Worm (Caenorhabditis elegans): ENCODE results near the gene srb-5.

Gene srb-5

ce11 chrII:5163283-5163682, at the start of gene srb-5:
Gene srb-5, minus strand, starts transcription at chrII:5163383.
- no peak for TF ChIP-seq lag-1 (GFP tag; IDR thresholded peaks at IDR 0.05)

ce11 chrII:5212675-5213074, 49.5 kb upstream of the srb-5 start, which contains the start of gene C34F11.1:
Gene C34F11.1, plus strand, starts transcription at chrII:5212975.
- TF ChIP-seq ceh-91 (GFP tag; IDR thresholded peaks at IDR 0.05) (no peak), cebp-1 (GFP tag; IDR thresholded peaks at IDR 0.05) (no peak), cebp-1 (tag; optimal IDR thresholded peaks at IDR 0.05) (no peak), snpc-4 (GFP tag; optimal IDR thresholded peaks at IDR 0.05) (no peak), snpc-4 (tag; optimal IDR thresholded peaks at IDR 0.05) (no peak), B0019.2 (GFP tag; conservative IDR thresholded peaks at IDR 0.05) (no peak), mel-28 (tag; optimal IDR thresholded peaks at IDR 0.05; ENCODE audit: borderline replicate concordance) (no peak), efl-1 (GFP tag; optimal IDR thresholded peaks at IDR 0.05) (no peak), pha-4 (tag; optimal IDR thresholded peaks at IDR 0.05) (no peak), nhr-90 (tag; optimal IDR thresholded peaks at IDR 0.05) (no peak), F55B11.4 (tag; optimal IDR thresholded peaks at IDR 0.05; ENCODE audit: borderline replicate concordance, insufficient read depth) (no peak), Y56A3A.18 (GFP tag; IDR thresholded peaks at IDR 0.05) (no peak)

ce11 chrII:5211970-5212369, 48.8 kb upstream of the srb-5 start, which contains the start of gene C34F11.2:
Gene C34F11.2, plus strand, starts transcription at chrII:5212270.
- TF ChIP-seq cebp-1 (GFP tag; IDR thresholded peaks at IDR 0.05) = no peak
- TF ChIP-seq cebp-1 (tag; optimal IDR thresholded peaks at IDR 0.05) = no peak
- TF ChIP-seq B0035.1 (tag; optimal IDR thresholded peaks at IDR 0.05) = no peak
- no peak for TF ChIP-seq hmg-20 (GFP tag; IDR thresholded peaks at IDR 0.05)
- no peak for TF ChIP-seq ceh-79 (tag; optimal IDR thresholded peaks at IDR 0.05)
- no peak for TF ChIP-seq C17E4.6 (GFP tag; IDR thresholded peaks at IDR 0.05)
- no peak for TF ChIP-seq sea-2 (GFP tag; IDR thresholded peaks at IDR 0.05)
- no peak for TF ChIP-seq B0336.3 (GFP tag; IDR thresholded peaks at IDR 0.05)
- no peak for TF ChIP-seq Y56A3A.18 (GFP tag; IDR thresholded peaks at IDR 0.05)
- no peak for TF ChIP-seq mcd-1 (GFP tag; IDR thresholded peaks at IDR 0.05)
- no peak for TF ChIP-seq ekl-4 (GFP tag; IDR thresholded peaks at IDR 0.05)
- no peak for TF ChIP-seq lin-54 (GFP tag; optimal IDR thresholded peaks at IDR 0.05)
- TF ChIP-seq efl-1 (GFP tag; optimal IDR thresholded peaks at IDR 0.05) = no peak
- TF ChIP-seq ets-4 (GFP tag; optimal IDR thresholded peaks at IDR 0.05) = no peak
- TF ChIP-seq F49E8.2 (tag; optimal IDR thresholded peaks at IDR 0.05; ENCODE audit: insufficient read depth) = no peak
- no peak for TF ChIP-seq ceh-100 (GFP tag; IDR thresholded peaks at IDR 0.05)
- TF ChIP-seq bed-1 (GFP tag; IDR thresholded peaks at IDR 0.05) = no peak
- TF ChIP-seq nhr-27 (tag; optimal IDR thresholded peaks at IDR 0.05) = no peak
- no peak for TF ChIP-seq D2030.7 (GFP tag; IDR thresholded peaks at IDR 0.05)

ce11 chrII:5210830-5211229, 47.6 kb upstream of the srb-5 start, which contains the start of gene C34F11.8:
Gene C34F11.8, minus strand, starts transcription at chrII:5210964.
- TF ChIP-seq snpc-4 (GFP tag; optimal IDR thresholded peaks at IDR 0.05) (no peak), snpc-4 (tag; optimal IDR thresholded peaks at IDR 0.05) (no peak), dpff-1 (tag; optimal IDR thresholded peaks at IDR 0.05) (no peak), Y67H2A.10 (GFP tag; conservative IDR thresholded peaks at IDR 0.05) (no peak), ztf-6 (GFP tag; IDR thresholded peaks at IDR 0.05) (no peak), B0035.1 (tag; optimal IDR thresholded peaks at IDR 0.05) (no peak)

ce11 chrII:5209122-5209521, 45.9 kb upstream of the srb-5 start:
- no peak for TF ChIP-seq pha-4 (tag; optimal IDR thresholded peaks at IDR 0.05)
- no peak for TF ChIP-seq cebp-1 (GFP tag; IDR thresholded peaks at IDR 0.05)
- TF ChIP-seq cebp-1 (tag; optimal IDR thresholded peaks at IDR 0.05) = no peak
- no peak for TF ChIP-seq madf-8 (GFP tag; conservative IDR thresholded peaks at IDR 0.05)
- TF ChIP-seq mes-4 (tag; optimal IDR thresholded peaks at IDR 0.05) = no peak
